Fruit fly (Drosophila melanogaster) whole organism, embryonic: Measurements from ENCODE around the gene Glg1.
A peak's percentile ranks its signal among the peaks of the same experiment; 100 is the strongest.

Experiments used
- BEAF-32 ChIP-seq: fragments of 200-800 bp; sonication (Bioruptor generic); optimal IDR thresholded peaks from 3 replicates; lab custom pipeline; 2017; ENCODE audit warnings: missing biosample characterization, missing genetic modification characterization, mild to moderate bottlenecking, moderate library complexity, missing genetic modification reagents
- Bgb ChIP-seq: fragments of 200-800 bp; sonication (Bioruptor generic); IDR thresholded peaks from 2 replicates; pipeline ENCODE4 v1.3.6; 2022; ENCODE audit warnings: missing biosample characterization, missing genetic modification characterization; ENCODE audit not compliant: partially characterized antibody
- CG10147 ChIP-seq: fragments of 200-800 bp; sonication (Bioruptor generic); optimal IDR thresholded peaks from 2 replicates; lab custom pipeline; 2019; ENCODE audit warnings: missing biosample characterization, mild to moderate bottlenecking, missing genetic modification characterization, moderate library complexity
- CG10431 ChIP-seq: fragments of 200-800 bp; sonication (Bioruptor generic); optimal IDR thresholded peaks from 3 replicates; lab custom pipeline; 2018; ENCODE audit warnings: missing biosample characterization, mild to moderate bottlenecking, missing genetic modification characterization
- CG10959 ChIP-seq: fragments of 200-800 bp; sonication (Bioruptor generic); IDR thresholded peaks from 2 replicates; pipeline ENCODE4 v1.3.6; 2022; ENCODE audit warnings: missing biosample characterization, missing genetic modification characterization
- CG14050 ChIP-seq: fragments of 200-800 bp; sonication (Bioruptor generic); IDR thresholded peaks from 3 replicates; pipeline ENCODE4 v1.3.6; 2022; ENCODE audit warnings: missing biosample characterization, missing genetic modification characterization
- CG14710 ChIP-seq: fragments of 200-800 bp; sonication (Bioruptor generic); optimal IDR thresholded peaks from 3 replicates; lab custom pipeline; 2019; ENCODE audit warnings: missing biosample characterization, mild to moderate bottlenecking, missing genetic modification characterization, moderate library complexity
- CG1603 ChIP-seq: fragments of 200-800 bp; sonication (Bioruptor generic); optimal IDR thresholded peaks from 2 replicates; lab custom pipeline; 2019; ENCODE audit warnings: missing biosample characterization, mild to moderate bottlenecking, missing genetic modification characterization, moderate library complexity
- CG17186 ChIP-seq: fragments of 200-800 bp; sonication (Bioruptor generic); optimal IDR thresholded peaks from 3 replicates; lab custom pipeline; 2017; ENCODE audit warnings: missing biosample characterization, missing genetic modification reagents, missing genetic modification characterization
- CG17829 ChIP-seq: fragments of 200-800 bp; optimal IDR thresholded peaks from 2 replicates; lab custom pipeline; 2019; ENCODE audit warnings: missing biosample characterization, mild to moderate bottlenecking, missing genetic modification characterization, moderate library complexity
- CG2116 ChIP-seq: fragments of 200-800 bp; sonication (Bioruptor generic); optimal IDR thresholded peaks from 3 replicates; lab custom pipeline; 2018; ENCODE audit warnings: missing biosample characterization, mild to moderate bottlenecking, missing genetic modification characterization
- CG2712 ChIP-seq: fragments of 200-800 bp; optimal IDR thresholded peaks from 3 replicates; lab custom pipeline; 2019; ENCODE audit warnings: missing biosample characterization, mild to moderate bottlenecking, missing genetic modification characterization, moderate library complexity
- CG32767 ChIP-seq: fragments of 200-800 bp; sonication (Bioruptor generic); IDR thresholded peaks from 2 replicates; pipeline ENCODE4 v1.3.6; 2022; ENCODE audit warnings: missing biosample characterization, missing genetic modification characterization
- CG3995 ChIP-seq: fragments of 200-800 bp; sonication (Bioruptor generic); optimal IDR thresholded peaks from 3 replicates; lab custom pipeline; 2016; ENCODE audit warnings: missing biosample characterization, missing genetic modification characterization
- CG7357 ChIP-seq: fragments of 200-800 bp; sonication (Bioruptor generic); IDR thresholded peaks from 3 replicates; pipeline ENCODE4 v1.3.6; 2022; ENCODE audit warnings: missing biosample characterization, missing genetic modification characterization
- CG7928 ChIP-seq: fragments of 200-800 bp; sonication (Bioruptor generic); optimal IDR thresholded peaks from 2 replicates; lab custom pipeline; 2017; ENCODE audit warnings: missing biosample characterization, mild to moderate bottlenecking, missing genetic modification characterization
- CkIIα-i1 ChIP-seq: fragments of 200-800 bp; sonication (Bioruptor generic); IDR thresholded peaks from 2 replicates; pipeline ENCODE4 v1.3.6; 2022; ENCODE audit warnings: missing biosample characterization, missing genetic modification characterization
- D19A ChIP-seq: fragments of 200-800 bp; optimal IDR thresholded peaks from 3 replicates; lab custom pipeline; 2019; ENCODE audit warnings: missing biosample characterization, mild to moderate bottlenecking, missing genetic modification characterization, moderate library complexity
- Dll ChIP-seq: fragments of 200-800 bp; sonication (Bioruptor generic); IDR thresholded peaks from 4 replicates; pipeline ENCODE4 v1.3.6; 2022; ENCODE audit warnings: missing biosample characterization, missing genetic modification characterization; ENCODE audit not compliant: partially characterized antibody
- Hr78 ChIP-seq, 2 experiments: fragments of 200-800 bp in 1 of 2; fragments of >200 bp in 1 of 2; sonication (Bioruptor generic) in 1 of 2; optimal IDR thresholded peaks; 2 replicates each; lab custom pipeline; 2017 to 2019; ENCODE audit warnings: missing biosample characterization in 2 of 2, missing genetic modification characterization in 2 of 2, mild to moderate bottlenecking in 1 of 2, moderate library complexity in 1 of 2
- Kr ChIP-seq: fragments of 200-800 bp; sonication (Bioruptor generic); optimal IDR thresholded peaks from 2 replicates; lab custom pipeline; 2017; ENCODE audit warnings: missing biosample characterization, mild to moderate bottlenecking, missing genetic modification characterization
- Lhr ChIP-seq: fragments of 200-800 bp; sonication (Bioruptor generic); optimal IDR thresholded peaks from 3 replicates; lab custom pipeline; 2017; ENCODE audit warnings: mild to moderate bottlenecking, missing biosample characterization, missing genetic modification reagents, missing genetic modification characterization
- Lpt ChIP-seq: fragments of >200 bp; optimal IDR thresholded peaks from 2 replicates; lab custom pipeline; 2018; ENCODE audit warnings: missing biosample characterization, missing genetic modification characterization
- MBD-R2 ChIP-seq: fragments of 200-800 bp; sonication (Bioruptor generic); IDR thresholded peaks from 2 replicates; pipeline ENCODE4 v1.3.6; 2022; ENCODE audit warnings: missing biosample characterization, missing genetic modification characterization
- MESR4 ChIP-seq: fragments of 200-800 bp; sonication (Bioruptor generic); optimal IDR thresholded peaks from 2 replicates; lab custom pipeline; 2018; ENCODE audit warnings: missing biosample characterization, mild to moderate bottlenecking, missing genetic modification characterization, moderate library complexity
- MTF-1 ChIP-seq: fragments of 200-800 bp; sonication (Bioruptor generic); optimal IDR thresholded peaks from 2 replicates; lab custom pipeline; 2018; ENCODE audit warnings: missing biosample characterization, mild to moderate bottlenecking, missing genetic modification characterization, borderline replicate concordance
- Pdp1 ChIP-seq, 2 experiments: fragments of 200-800 bp; sonication (Bioruptor generic); optimal IDR thresholded peaks; 3 replicates each; lab custom pipeline; 2016; ENCODE audit warnings: missing biosample characterization in 2 of 2, missing genetic modification characterization in 2 of 2, mild to moderate bottlenecking in 1 of 2, moderate library complexity in 1 of 2
- YL-1 ChIP-seq: fragments of 200-800 bp; sonication (Bioruptor generic); optimal IDR thresholded peaks from 3 replicates; lab custom pipeline; 2017; ENCODE audit warnings: missing biosample characterization, mild to moderate bottlenecking, missing genetic modification characterization
- bigmax ChIP-seq: fragments of 200-800 bp; sonication (Bioruptor generic); optimal IDR thresholded peaks from 2 replicates; lab custom pipeline; 2018; ENCODE audit warnings: missing biosample characterization, mild to moderate bottlenecking, missing genetic modification characterization
- chinmo ChIP-seq: fragments of 200-800 bp; sonication (Bioruptor generic); IDR thresholded peaks from 4 replicates; pipeline ENCODE4 v1.3.6; 2022; ENCODE audit warnings: missing biosample characterization, missing genetic modification characterization; ENCODE audit not compliant: partially characterized antibody
- crp ChIP-seq, 2 experiments: fragments of 200-800 bp; sonication (Bioruptor generic); optimal IDR thresholded peaks; 2 replicates in 1 of 2; 3 replicates in 1 of 2; lab custom pipeline; 2017; ENCODE audit warnings: missing biosample characterization in 2 of 2, missing genetic modification characterization in 2 of 2, mild to moderate bottlenecking in 1 of 2, moderate library complexity in 1 of 2
- cwo ChIP-seq: fragments of 200-800 bp; sonication (Bioruptor generic); optimal IDR thresholded peaks from 3 replicates; lab custom pipeline; 2017; ENCODE audit warnings: missing biosample characterization, missing genetic modification characterization, mild to moderate bottlenecking, moderate library complexity, missing genetic modification reagents
- gfzf ChIP-seq: fragments of 200-800 bp; sonication (Bioruptor generic); optimal IDR thresholded peaks from 2 replicates; lab custom pipeline; 2016; ENCODE audit warnings: missing biosample characterization, mild to moderate bottlenecking, missing genetic modification characterization, moderate library complexity
- insv ChIP-seq, 2 experiments: fragments of 200-800 bp; sonication (Bioruptor generic); optimal IDR thresholded peaks; 3 replicates each; lab custom pipeline; 2016 to 2018; ENCODE audit warnings: missing biosample characterization in 2 of 2, missing genetic modification characterization in 2 of 2
- jing ChIP-seq: fragments of 200-800 bp; sonication (Bioruptor generic); optimal IDR thresholded peaks from 2 replicates; lab custom pipeline; 2018; ENCODE audit warnings: missing biosample characterization, mild to moderate bottlenecking, missing genetic modification characterization
- lbe ChIP-seq: fragments of 200-800 bp; sonication (Bioruptor generic); optimal IDR thresholded peaks from 2 replicates; lab custom pipeline; 2016; ENCODE audit warnings: missing biosample characterization, mild to moderate bottlenecking, missing genetic modification characterization
- maf-S ChIP-seq: fragments of 200-800 bp; sonication (Bioruptor generic); optimal IDR thresholded peaks from 2 replicates; lab custom pipeline; 2016; ENCODE audit warnings: missing biosample characterization, missing genetic modification characterization
- nom ChIP-seq: fragments of 200-800 bp; sonication (Bioruptor generic); optimal IDR thresholded peaks from 2 replicates; lab custom pipeline; 2017; ENCODE audit warnings: missing biosample characterization, missing genetic modification characterization, mild to moderate bottlenecking, moderate library complexity, missing genetic modification reagents
- phol ChIP-seq: fragments of 200-800 bp; sonication (Bioruptor generic); optimal IDR thresholded peaks from 3 replicates; lab custom pipeline; 2018; ENCODE audit warnings: missing biosample characterization, mild to moderate bottlenecking, missing genetic modification characterization, moderate library complexity
- sens ChIP-seq: fragments of 200-800 bp; sonication (Bioruptor generic); peaks from one replicate; lab custom pipeline; 2016; ENCODE audit warnings: missing biosample characterization, missing genetic modification characterization
- slbo ChIP-seq: fragments of 200-800 bp; sonication (Bioruptor generic); IDR thresholded peaks from 2 replicates; pipeline ENCODE4 v1.3.6; 2022; ENCODE audit warnings: missing biosample characterization, missing genetic modification characterization
- sna ChIP-seq: fragments of 200-800 bp; sonication (Bioruptor generic); IDR thresholded peaks from 2 replicates; pipeline ENCODE4 v1.3.6; 2022; ENCODE audit warnings: missing biosample characterization, missing genetic modification characterization; ENCODE audit not compliant: partially characterized antibody
- sr ChIP-seq: fragments of 200-800 bp; sonication (Bioruptor generic); IDR thresholded peaks from 3 replicates; pipeline ENCODE4 v1.3.6; 2022; ENCODE audit warnings: missing biosample characterization, missing genetic modification characterization
- ssp ChIP-seq: fragments of 200-800 bp; sonication (Bioruptor generic); IDR thresholded peaks from 2 replicates; pipeline ENCODE4 v1.3.6; 2022; ENCODE audit warnings: missing biosample characterization, missing genetic modification characterization
- stc ChIP-seq: fragments of 200-800 bp; sonication (Bioruptor generic); IDR thresholded peaks from 2 replicates; pipeline ENCODE4 v1.3.6; 2022; ENCODE audit warnings: missing biosample characterization, missing genetic modification characterization
- stwl ChIP-seq: fragments of 200-800 bp; sonication (Bioruptor generic); optimal IDR thresholded peaks from 3 replicates; lab custom pipeline; 2018; ENCODE audit warnings: missing biosample characterization, mild to moderate bottlenecking, missing genetic modification characterization, moderate library complexity
- trem ChIP-seq: fragments of 200-800 bp; optimal IDR thresholded peaks from 3 replicates; lab custom pipeline; 2019; ENCODE audit warnings: missing biosample characterization, mild to moderate bottlenecking, missing genetic modification characterization, moderate library complexity

The Glg1 gene

DNA sequence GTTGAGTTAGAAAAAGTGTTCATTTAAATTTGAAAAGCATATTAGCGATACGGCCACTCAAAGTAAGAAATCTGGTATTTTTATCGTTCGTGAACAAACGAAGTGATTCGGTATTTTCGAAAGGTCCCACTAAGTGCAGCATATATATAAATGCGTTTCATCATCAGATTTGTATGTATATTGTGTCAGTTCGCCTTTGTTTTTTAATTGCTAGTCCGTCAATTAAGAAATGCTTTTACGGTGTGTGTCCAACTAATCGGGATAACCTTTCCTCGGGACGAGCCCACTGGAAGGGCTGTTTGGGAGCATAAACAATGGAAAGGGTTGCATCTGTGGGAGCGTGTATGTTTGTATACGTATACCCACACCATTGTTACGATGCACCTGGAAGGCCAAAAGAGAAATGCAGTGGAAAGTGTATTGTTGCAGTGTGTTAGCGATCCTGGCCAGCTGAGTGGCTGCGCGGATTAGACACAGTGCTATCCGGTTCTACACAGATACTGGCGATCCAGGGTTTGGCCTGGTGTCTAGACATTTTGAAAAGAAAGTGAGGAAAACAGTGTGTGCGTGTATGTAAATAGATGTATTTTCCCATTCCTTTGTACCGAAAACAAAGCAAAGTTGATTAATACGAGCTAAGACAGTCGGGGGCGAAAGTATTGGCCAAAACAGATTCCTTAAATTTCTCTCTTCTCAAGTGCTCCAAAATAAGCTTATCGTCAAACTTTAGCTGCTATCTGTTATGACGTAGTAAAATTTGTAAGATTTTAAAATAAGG is 15.9 kb upstream of the Glg1 start, which contains the start of gene CG7611:
Gene CG7611 (plus strand): TSS at position 128 of the 778 bp plus-strand sequence.
- TF ChIP-seq CG10431 (GFP tag; lab: Kevin White, UChicago) (peak; percentile 79), Dll (0 out of 4 replicates have a peak, but pooled peaks have one; percentile 44), ssp (GFP tag; lab: Robert Waterston, UW) (peak; percentile 46; the same call in 1 of the 2 replicates), stwl (tag; lab: Kevin White, UChicago) (peak; percentile 57), CG17829 (tag; lab: Kevin White, UChicago) (peak; percentile 31), sr (GFP tag; lab: Robert Waterston, UW) (no peak), chinmo (GFP tag; lab: Robert Waterston, UW) (0 out of 4 replicates have a peak, but pooled peaks have one; percentile 69), Bgb (GFP tag; lab: Robert Waterston, UW) (0 out of 2 replicates have a peak, but pooled peaks have one; percentile 27), MTF-1 (no peak), Pdp1 (GFP tag; optimal IDR thresholded peaks at IDR 0.05; lab: Kevin White, UChicago) (peak in 1 of 2 experiments; percentile 77), jing (GFP tag; lab: Kevin White, UChicago) (no peak), MESR4 (GFP tag; lab: Kevin White, UChicago) (peak; percentile 97), CG3995 (GFP tag; lab: Kevin White, UChicago) (peak; percentile 40), BEAF-32 (GFP tag; lab: Kevin White, UChicago) (peak; percentile 35), CkIIα-i1 (GFP tag; lab: Robert Waterston, UW) (no peak), sna (peak; percentile 50), YL-1 (GFP tag; lab: Kevin White, UChicago) (peak; percentile 70), Lpt (GFP tag; lab: Kevin White, UChicago) (no peak), crp (GFP tag; optimal IDR thresholded peaks at IDR 0.05; lab: Kevin White, UChicago) (peak in 1 of 2 experiments; percentile 68), trem (tag; lab: Kevin White, UChicago) (peak; percentile 52), maf-S (no peak), CG2116 (peak; percentile 2), insv (GFP tag; optimal IDR thresholded peaks at IDR 0.05; lab: Kevin White, UChicago) (peak in 1 of 2 experiments; percentile 6), CG10147 (GFP tag; lab: Kevin White, UChicago) (no peak), CG14710 (tag; lab: Kevin White, UChicago) (peak; percentile 35), CG7928 (GFP tag; lab: Kevin White, UChicago) (no peak), cwo (GFP tag; lab: Kevin White, UChicago) (no peak), CG32767 (peak; percentile 78; the same call in 1 of the 2 replicates), CG17186 (GFP tag; lab: Kevin White, UChicago) (peak; percentile 9), phol (tag; lab: Kevin White, UChicago) (peak; percentile 15), CG7357 (GFP tag; lab: Robert Waterston, UW) (no peak), Lhr (GFP tag; lab: Kevin White, UChicago) (peak; percentile 17), Hr78 (GFP tag; optimal IDR thresholded peaks at IDR 0.05; lab: Kevin White, UChicago) (peak in 1 of 2 experiments; percentile 20), D19A (peak; percentile 24), slbo (GFP tag; lab: Robert Waterston, UW) (no peak), lbe (GFP tag; lab: Kevin White, UChicago) (peak; percentile 11), bigmax (GFP tag; lab: Kevin White, UChicago) (peak; percentile 22), CG14050 (GFP tag; lab: Robert Waterston, UW) (no peak), sens (GFP tag; lab: Kevin White, UChicago) (peak; percentile 59), nom (GFP tag; lab: Kevin White, UChicago) (peak; percentile 12), CG1603 (tag; lab: Kevin White, UChicago) (peak; percentile 29), Kr (GFP tag; lab: Kevin White, UChicago) (peak; percentile 96), stc (0 out of 2 replicates have a peak, but pooled peaks have one; percentile 4), CG2712 (tag; lab: Kevin White, UChicago) (peak; percentile 22), CG10959 (GFP tag; lab: Robert Waterston, UW) (no peak), MBD-R2 (GFP tag; lab: Robert Waterston, UW) (peak; percentile 36), gfzf (GFP tag; lab: Kevin White, UChicago) (peak; percentile 78)
